Worm (Caenorhabditis elegans) whole organism, L3 larva: Measurements from ENCODE around the gene aqp-5.

Source experiments
- egl-27 ChIP-seq: sonication (generic microtip); optimal IDR thresholded peaks from 4 replicates; lab custom pipeline; 2017; ENCODE audit warnings: missing biosample characterization, missing genetic modification reagents, missing genetic modification characterization
- lin-39 ChIP-seq: fragments of 150-350 bp; optimal IDR thresholded peaks from 2 replicates; lab custom pipeline; 2018; ENCODE audit warnings: missing biosample characterization, missing genetic modification reagents, missing genetic modification characterization
- pha-4 ChIP-seq: fragments of 150-350 bp; optimal IDR thresholded peaks from 2 replicates; lab custom pipeline; 2014; ENCODE audit warnings: missing biosample characterization, missing genetic modification reagents, missing genetic modification characterization

DNA sequence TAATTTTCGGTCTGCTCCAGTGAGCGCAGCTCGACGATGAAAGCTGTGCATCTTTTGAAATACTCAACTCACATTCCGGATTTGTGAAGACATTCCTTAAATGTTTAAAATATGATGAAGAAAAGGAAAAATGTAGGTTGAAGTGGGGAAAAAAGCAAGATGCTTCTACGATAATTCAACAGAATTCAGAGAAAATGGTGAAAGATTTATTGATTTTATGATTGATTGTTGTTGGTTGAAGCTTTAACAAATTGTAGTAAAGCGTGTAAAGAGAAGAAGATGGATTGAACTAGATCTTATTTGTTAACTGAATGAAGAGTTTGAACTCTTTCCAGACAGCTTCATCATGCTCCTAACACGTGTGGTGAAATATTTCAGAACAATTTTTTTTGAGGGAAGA is 1.5 kb upstream of the aqp-5 start, which contains the start of gene ncx-5:
- TF ChIP-seq egl-27 = no peak
- no peak for TF ChIP-seq lin-39
- no peak for TF ChIP-seq pha-4 (tag; lab: Kevin White, UChicago)
